Fruit fly (Drosophila melanogaster): ENCODE data around the gene CG18814.

Gene CG18814

DNA sequence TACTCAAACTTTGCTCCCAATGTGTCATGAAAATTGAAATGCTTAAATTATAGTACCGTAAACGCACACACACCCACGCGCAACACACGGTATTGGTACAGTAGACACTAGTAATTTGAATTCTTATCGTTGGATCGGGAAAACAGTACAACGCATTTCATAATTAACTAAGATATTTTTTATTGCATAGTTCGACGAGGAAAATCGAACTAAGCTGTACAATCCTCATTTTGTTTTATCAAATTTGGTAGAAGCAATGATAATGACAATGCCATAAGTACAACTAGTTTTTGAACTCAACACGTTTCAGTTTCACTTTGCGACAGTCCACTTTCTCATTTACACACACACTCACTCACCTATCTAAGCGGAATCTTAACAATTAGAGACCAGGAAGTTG is 11.1 kb downstream of the CG18814 start (continued):
- no peak for TF ChIP-seq Stat92E (GFP tag; optimal IDR thresholded peaks at IDR 0.05)
- peak; percentile 56 for TF ChIP-seq CG13775 (GFP tag; optimal IDR thresholded peaks at IDR 0.05)
- TF ChIP-seq Sry-β (GFP tag; optimal IDR thresholded peaks at IDR 0.05) = no peak
- no peak for TF ChIP-seq sd (tag; optimal IDR thresholded peaks at IDR 0.05)
- no peak for TF ChIP-seq Ravus (GFP tag; IDR thresholded peaks at IDR 0.05)
- peak; percentile 60 for TF ChIP-seq D19A (tag; optimal IDR thresholded peaks at IDR 0.05)
- TF ChIP-seq gcm (GFP tag; optimal IDR thresholded peaks at IDR 0.05) = peak; percentile 59
- TF ChIP-seq Scr (GFP tag; IDR thresholded peaks at IDR 0.05; ENCODE audit: partially characterized antibody) = no peak
- no peak for TF ChIP-seq Sin3A (optimal IDR thresholded peaks at IDR 0.05)
- peak; percentile 60 for TF ChIP-seq HLH3B (GFP tag; IDR thresholded peaks at IDR 0.05)
- TF ChIP-seq Dip2 (GFP tag; IDR thresholded peaks at IDR 0.05) = no peak
- TF ChIP-seq Nf-YA (GFP tag; IDR thresholded peaks at IDR 0.05) = no peak
- TF ChIP-seq Hr78 (GFP tag; optimal IDR thresholded peaks at IDR 0.05) = peak in 1 of 2 experiments; percentile 41
- peak; percentile 64; the same call in 2 of the 3 replicates for TF ChIP-seq CG17361 (GFP tag; IDR thresholded peaks at IDR 0.05)
- peak; percentile 42 for TF ChIP-seq CG14710 (tag; optimal IDR thresholded peaks at IDR 0.05)
- peak; percentile 78 for TF ChIP-seq CG1603 (tag; optimal IDR thresholded peaks at IDR 0.05)
- no peak for TF ChIP-seq gt (GFP tag; IDR thresholded peaks at IDR 0.05)
- TF ChIP-seq CG15696 (tag; optimal IDR thresholded peaks at IDR 0.05) = peak; percentile 75
- peak; percentile 48 for TF ChIP-seq CG15601 (tag; optimal IDR thresholded peaks at IDR 0.05)
- no peak for TF ChIP-seq hb (GFP tag; IDR thresholded peaks at IDR 0.05; ENCODE audit: partially characterized antibody)
- peak; percentile 32 to 62 for TF ChIP-seq chif (GFP tag; optimal IDR thresholded peaks at IDR 0.05)
- peak; percentile 2 for TF ChIP-seq zen (tag; optimal IDR thresholded peaks at IDR 0.05)
- peak; percentile 49 for TF ChIP-seq CG5245 (GFP tag; optimal IDR thresholded peaks at IDR 0.05)
- TF ChIP-seq NFAT (GFP tag; IDR thresholded peaks at IDR 0.05) = peak; percentile 38; the same call in 1 of the 2 replicates
- no peak for TF ChIP-seq exex (tag; optimal IDR thresholded peaks at IDR 0.05)
- no peak for TF ChIP-seq Tbp (GFP tag; optimal IDR thresholded peaks at IDR 0.05)
- TF ChIP-seq ATbp (GFP tag; optimal IDR thresholded peaks at IDR 0.05) = no peak
- peak; percentile 30 for TF ChIP-seq CG10654 (GFP tag; optimal IDR thresholded peaks at IDR 0.05)
- no peak for TF ChIP-seq unc-4 (GFP tag; IDR thresholded peaks at IDR 0.05; ENCODE audit: partially characterized antibody)
- TF ChIP-seq HHEX (GFP tag; optimal IDR thresholded peaks at IDR 0.05) = peak; percentile 65
- peak; percentile 70 for TF ChIP-seq HmgZ (tag; optimal IDR thresholded peaks at IDR 0.05)
- peak; percentile 83 for TF ChIP-seq gro (GFP tag; optimal IDR thresholded peaks at IDR 0.05)
- TF ChIP-seq CG3163 (GFP tag; optimal IDR thresholded peaks at IDR 0.05) = no peak
- TF ChIP-seq CG10462 (GFP tag; optimal IDR thresholded peaks at IDR 0.05) = peak; percentile 22
- peak; percentile 94 for TF ChIP-seq Med (GFP tag)
- TF ChIP-seq unpg (GFP tag; optimal IDR thresholded peaks at IDR 0.05) = peak; percentile 74
- TF ChIP-seq CG13624 (GFP tag; optimal IDR thresholded peaks at IDR 0.05) = peak; percentile 71
- peak; percentile 50 for TF ChIP-seq fu2 (GFP tag; optimal IDR thresholded peaks at IDR 0.05)
- TF ChIP-seq Antp (GFP tag; optimal IDR thresholded peaks at IDR 0.05) = peak; percentile 55
- no peak for TF ChIP-seq HmgD (GFP tag; optimal IDR thresholded peaks at IDR 0.05)
- no peak for TF ChIP-seq CG16779 (GFP tag; IDR thresholded peaks at IDR 0.05)
- peak; percentile 21 for TF ChIP-seq Abd-B (GFP tag; optimal IDR thresholded peaks at IDR 0.05)
- no peak for TF ChIP-seq CG7357 (GFP tag; IDR thresholded peaks at IDR 0.05)
- TF ChIP-seq CoRest (tag; optimal IDR thresholded peaks at IDR 0.05) = peak; percentile 73
- peak; percentile 58 for TF ChIP-seq HLH54F (GFP tag; optimal IDR thresholded peaks at IDR 0.05)
- TF ChIP-seq CG3838 (GFP tag; optimal IDR thresholded peaks at IDR 0.05) = no peak
- peak; percentile 65 for TF ChIP-seq zfh2 (GFP tag; optimal IDR thresholded peaks at IDR 0.05)
- TF ChIP-seq YL-1 (GFP tag; optimal IDR thresholded peaks at IDR 0.05) = no peak
- peak; percentile 38 for TF ChIP-seq CG13894 (tag; optimal IDR thresholded peaks at IDR 0.05)
- TF ChIP-seq fd3F (GFP tag; optimal IDR thresholded peaks at IDR 0.05) = peak; percentile 64
- TF ChIP-seq CG1832 (GFP tag; optimal IDR thresholded peaks at IDR 0.05) = no peak

Data from whole organism, embryonic.